Worm (Caenorhabditis elegans) whole organism, dauer: ENCODE results near the gene gakh-1.

Source experiments
- unc-62 ChIP-seq: sonication (generic microtip); optimal IDR thresholded peaks from 2 replicates; lab custom pipeline; 2017; ENCODE audit warnings: missing biosample characterization, missing genetic modification reagents, missing genetic modification characterization

gakh-1 gene

ce11 chrX:5782153-5782552 is at the start of gene gakh-1:
Gene gakh-1 (plus strand): TSS chrX:5782499.
- TF ChIP-seq unc-62 (GFP tag; lab: Kevin White, UChicago), result no peak

- no peak for TF ChIP-seq unc-62 (GFP tag; lab: Kevin White, UChicago)
Observed at ce11 chrX:5733728-5734252, 48.5 kb upstream of the gakh-1 start, which contains the start of gene rgs-6. Gene rgs-6 (minus strand): TSS chrX:5733778.

- TF ChIP-seq unc-62 (GFP tag; lab: Kevin White, UChicago), result no peak
Observed at ce11 chrX:5743209-5743608, 39.1 kb upstream of the gakh-1 start, which contains the start of gene gnrr-4. Gene gnrr-4 (minus strand): TSS chrX:5743309.

- TF ChIP-seq unc-62 (GFP tag; lab: Kevin White, UChicago), result no peak
Observed at ce11 chrX:5746665-5747064, 35.6 kb upstream of the gakh-1 start.

- no peak for TF ChIP-seq unc-62 (GFP tag; lab: Kevin White, UChicago)
Observed at ce11 chrX:5753141-5753540, 29.2 kb upstream of the gakh-1 start.

DNA sequence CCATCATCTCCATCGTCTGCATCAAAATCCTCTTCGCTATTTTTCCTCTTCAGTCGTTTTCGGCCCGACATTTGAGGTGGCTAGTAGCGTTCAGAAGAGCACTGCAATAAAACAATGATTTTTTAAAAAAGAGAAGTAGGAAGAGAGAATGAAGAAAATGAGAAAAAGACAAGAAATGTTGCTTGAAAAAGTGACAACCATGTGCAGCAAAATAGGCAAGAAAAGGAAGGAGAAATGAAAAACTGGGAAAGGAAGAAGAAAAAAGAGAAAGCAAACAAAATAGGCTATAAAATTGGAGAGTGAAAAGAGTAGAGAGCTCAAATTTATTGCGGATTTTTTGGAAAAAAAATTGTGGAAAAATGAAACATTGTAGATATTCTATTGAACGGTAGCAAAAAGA is 19.0 kb upstream of the gakh-1 start, which contains the start of gene tag-294:
tag-294 (minus strand) TSS at position 101 of the 400 bp plus-strand sequence.
- TF ChIP-seq unc-62 (GFP tag; lab: Kevin White, UChicago), result no peak

- no peak for TF ChIP-seq unc-62 (GFP tag; lab: Kevin White, UChicago)
Observed at ce11 chrX:5763904-5764303, 18.4 kb upstream of the gakh-1 start.

DNA sequence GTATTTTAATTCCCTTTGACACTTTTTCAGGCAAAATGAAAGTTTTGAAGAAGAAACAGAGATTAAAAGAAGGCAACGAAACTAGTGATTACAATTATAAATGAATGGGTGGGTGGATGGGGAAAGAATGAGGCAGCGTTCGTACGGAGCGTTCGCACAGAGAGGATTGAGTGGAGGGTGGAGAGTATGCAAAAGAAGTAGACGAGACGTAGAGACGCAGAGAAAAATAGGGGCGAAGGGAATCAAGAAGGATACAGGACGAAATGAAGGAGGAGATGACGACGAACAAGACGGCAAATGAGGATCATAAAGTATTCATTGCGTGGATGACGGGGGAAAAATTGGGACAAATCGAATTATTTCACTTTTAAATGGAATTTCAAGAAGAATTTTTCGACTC is 17.6 kb upstream of the gakh-1 start:
- TF ChIP-seq unc-62 (GFP tag; lab: Kevin White, UChicago), result no peak

ce11 chrX:5770648-5771047 is 11.7 kb upstream of the gakh-1 start, which contains the start of gene C54H2.4:
Gene C54H2.4 (minus strand): TSS chrX:5770748.
- TF ChIP-seq unc-62 (GFP tag; lab: Kevin White, UChicago), result no peak

ce11 chrX:5772538-5773154 is 9.7 kb upstream of the gakh-1 start:
- TF ChIP-seq unc-62 (GFP tag; lab: Kevin White, UChicago), result no peak

ce11 chrX:5773471-5773870 is 8.8 kb upstream of the gakh-1 start, which contains the start of gene sym-3:
Gene sym-3 (plus strand): TSS chrX:5773771.
- no peak for TF ChIP-seq unc-62 (GFP tag; lab: Kevin White, UChicago)

DNA sequence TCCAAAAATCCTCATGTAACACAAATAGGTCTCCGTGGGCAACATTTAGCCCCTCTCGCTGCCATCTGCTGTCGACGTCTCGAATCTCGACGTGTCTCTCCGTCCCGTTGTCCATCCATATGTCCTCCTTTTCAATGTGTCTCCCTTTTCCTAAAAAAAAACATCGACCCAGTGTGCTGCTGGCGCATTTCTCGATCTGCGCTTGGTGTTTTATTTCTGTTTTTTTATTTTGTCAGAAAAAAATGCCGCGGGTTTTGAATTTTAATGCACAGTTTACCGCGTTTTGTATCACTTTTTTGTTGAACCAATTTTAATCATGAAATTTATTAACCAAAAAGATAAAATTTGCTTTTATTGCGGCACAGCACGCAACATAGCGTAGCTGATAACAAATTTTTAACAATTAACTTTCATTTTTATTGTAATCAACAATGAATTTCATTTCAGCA is 6.5 kb upstream of the gakh-1 start:
- no peak for TF ChIP-seq unc-62 (GFP tag; lab: Kevin White, UChicago)

DNA sequence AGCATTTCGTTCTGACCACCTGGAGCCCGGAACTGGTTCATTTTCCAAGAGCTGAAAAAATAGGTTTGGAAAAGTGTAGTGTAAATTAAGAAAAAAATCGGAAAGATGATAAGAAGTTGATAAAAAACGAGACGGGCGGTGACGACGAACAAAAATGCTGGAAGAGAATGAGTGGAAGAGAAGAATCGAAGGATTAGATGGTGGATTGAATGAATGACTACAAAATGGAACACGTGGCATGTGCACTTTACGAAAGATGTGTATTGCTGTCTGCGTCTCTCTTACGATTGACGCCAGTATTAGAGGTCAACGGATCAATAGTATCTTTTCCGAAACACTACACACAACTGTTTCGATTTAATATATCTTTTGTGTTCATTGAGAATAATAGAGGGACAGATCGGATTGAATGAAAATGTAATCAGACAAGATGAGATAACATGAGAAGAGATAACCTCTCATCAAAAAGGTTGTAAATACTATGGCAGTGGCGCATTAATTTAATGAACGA is 1.6 kb upstream of the gakh-1 start, which contains the start of gene sft-4:
sft-4 (minus strand) TSS at position 51 of the 511 bp plus-strand sequence.
- TF ChIP-seq unc-62 (GFP tag; lab: Kevin White, UChicago), result no peak

ce11 chrX:5781294-5781693 is 1.0 kb upstream of the gakh-1 start:
- no peak for TF ChIP-seq unc-62 (GFP tag; lab: Kevin White, UChicago)

ce11 chrX:5786193-5786592 is 3.9 kb downstream of the gakh-1 start, which contains the start of gene F46G11.6:
Gene F46G11.6 (plus strand): TSS chrX:5786493.
- no peak for TF ChIP-seq unc-62 (GFP tag; lab: Kevin White, UChicago)

ce11 chrX:5787861-5788260 is 5.6 kb downstream of the gakh-1 start, which contains the start of gene F46G11.2:
Gene F46G11.2 (plus strand): TSS chrX:5788161.
- no peak for TF ChIP-seq unc-62 (GFP tag; lab: Kevin White, UChicago)
